Fruit fly (Drosophila melanogaster): Measurements from ENCODE around the gene tefu.

Gene tefu

dm6 chr3R:15225279-15225730 is 16.7 kb downstream of the tefu start, which contains the start of the genes CG31344 and Caf1-55 (continued):
- TF ChIP-seq ato (GFP tag; IDR thresholded peaks at IDR 0.05; ENCODE audit: partially characterized antibody) (0 out of 2 replicates have a peak, but pooled peaks have one; percentile 19), gsb-n (tag; optimal IDR thresholded peaks at IDR 0.05) (peak; percentile 21), lab (GFP tag; optimal IDR thresholded peaks at IDR 0.05) (no peak), Abd-B (GFP tag; optimal IDR thresholded peaks at IDR 0.05) (peak; percentile 66), CG12299 (tag; optimal IDR thresholded peaks at IDR 0.05) (peak; percentile 2), gfzf (GFP tag; optimal IDR thresholded peaks at IDR 0.05) (peak; percentile 93), gce (GFP tag; IDR thresholded peaks at IDR 0.05) (no peak), dimm (GFP tag; IDR thresholded peaks at IDR 0.05) (no peak), PHDP (tag; optimal IDR thresholded peaks at IDR 0.05) (peak; percentile 25), Nf-YB (GFP tag; optimal IDR thresholded peaks at IDR 0.05) (no peak), Ets97D (GFP tag; optimal IDR thresholded peaks at IDR 0.05) (peak; percentile 66), phol (tag; optimal IDR thresholded peaks at IDR 0.05) (peak; percentile 89), sna (GFP tag; IDR thresholded peaks at IDR 0.05; ENCODE audit: partially characterized antibody) (peak; percentile 72), Hr3 (GFP tag; optimal IDR thresholded peaks at IDR 0.05) (no peak), Taf1 (GFP tag; IDR thresholded peaks at IDR 0.05) (no peak), CG7372 (GFP tag; IDR thresholded peaks at IDR 0.05) (no peak), NFAT (GFP tag; IDR thresholded peaks at IDR 0.05) (no peak), Myb (GFP tag; optimal IDR thresholded peaks at IDR 0.05) (peak; percentile 84), CG30431 (GFP tag; optimal IDR thresholded peaks at IDR 0.05) (no peak), vnd (GFP tag; IDR thresholded peaks at IDR 0.05; ENCODE audit: partially characterized antibody) (peak; percentile 61; the same call in 2 of the 3 replicates), CG17186 (GFP tag; optimal IDR thresholded peaks at IDR 0.05) (peak; percentile 3), Vsx1 (GFP tag; optimal IDR thresholded peaks at IDR 0.05) (peak; percentile 16), CG8924 (tag; optimal IDR thresholded peaks at IDR 0.05) (peak; percentile 38), fu2 (GFP tag; optimal IDR thresholded peaks at IDR 0.05) (no peak), CG15011 (GFP tag; optimal IDR thresholded peaks at IDR 0.05) (no peak), CG3407 (GFP tag; optimal IDR thresholded peaks at IDR 0.05) (no peak), CHES-1-like (GFP tag; optimal IDR thresholded peaks at IDR 0.05) (peak; percentile 71), dm (GFP tag; optimal IDR thresholded peaks at IDR 0.05) (peak; percentile 60), bowl (GFP tag; IDR thresholded peaks at IDR 0.05) (no peak), cad (GFP tag; optimal IDR thresholded peaks at IDR 0.05) (no peak), CG4617 (GFP tag; optimal IDR thresholded peaks at IDR 0.05; ENCODE audit: borderline replicate concordance) (peak; percentile 66), CG32532 (GFP tag; IDR thresholded peaks at IDR 0.05) (no peak), inv (GFP tag; IDR thresholded peaks at IDR 0.05; ENCODE audit: partially characterized antibody) (peak; percentile 58; the same call in 1 of the 2 replicates), CG8359 (GFP tag; optimal IDR thresholded peaks at IDR 0.05; ENCODE audit: borderline replicate concordance) (no peak), lbe (GFP tag; optimal IDR thresholded peaks at IDR 0.05) (peak; percentile 55)

dm6 chr3R:15222973-15223372 is 19.1 kb downstream of the tefu start, which contains the start of gene Polr2G:
Polr2G (minus strand) TSS chr3R:15223180.
- TF ChIP-seq ranshi (GFP tag; IDR thresholded peaks at IDR 0.05) (no peak), CG3065 (GFP tag; optimal IDR thresholded peaks at IDR 0.05) (no peak), Sin3A (optimal IDR thresholded peaks at IDR 0.05) (no peak), MESR4 (GFP tag; optimal IDR thresholded peaks at IDR 0.05) (peak; percentile 61), p53 (GFP tag; optimal IDR thresholded peaks at IDR 0.05) (no peak), Hmr (GFP tag; optimal IDR thresholded peaks at IDR 0.05) (no peak), pzg (GFP tag; optimal IDR thresholded peaks at IDR 0.05) (peak; percentile 19), CG8944 (GFP tag; optimal IDR thresholded peaks at IDR 0.05) (no peak), CG4617 (GFP tag; optimal IDR thresholded peaks at IDR 0.05; ENCODE audit: borderline replicate concordance) (peak; percentile 50), lmd (GFP tag; IDR thresholded peaks at IDR 0.05) (no peak), CG32532 (GFP tag; IDR thresholded peaks at IDR 0.05) (no peak), Antp (GFP tag; optimal IDR thresholded peaks at IDR 0.05) (no peak), CG9797 (GFP tag; optimal IDR thresholded peaks at IDR 0.05) (peak; percentile 48), tgo (GFP tag; IDR thresholded peaks at IDR 0.05) (no peak), disco-r (GFP tag; optimal IDR thresholded peaks at IDR 0.05) (no peak), Ets97D (GFP tag; optimal IDR thresholded peaks at IDR 0.05) (peak; percentile 4), gcm (GFP tag; optimal IDR thresholded peaks at IDR 0.05) (no peak), nau (GFP tag; optimal IDR thresholded peaks at IDR 0.05) (no peak), CG14050 (GFP tag; IDR thresholded peaks at IDR 0.05) (no peak), wor (GFP tag; IDR thresholded peaks at IDR 0.05) (no peak), Myb (GFP tag; optimal IDR thresholded peaks at IDR 0.05) (no peak)

All from whole organism, embryonic.